Fruit fly (Drosophila melanogaster) S2 (cell line): ENCODE results near the gene vnc.

Experiments
- CG8478 ChIP-seq: fragments of >200 bp; optimal IDR thresholded peaks from 2 replicates; lab custom pipeline; 2018
- CTCF ChIP-seq, 2 experiments: fragments of >200 bp; optimal IDR thresholded peaks; 2 replicates each; lab custom pipeline; 2018

DNA sequence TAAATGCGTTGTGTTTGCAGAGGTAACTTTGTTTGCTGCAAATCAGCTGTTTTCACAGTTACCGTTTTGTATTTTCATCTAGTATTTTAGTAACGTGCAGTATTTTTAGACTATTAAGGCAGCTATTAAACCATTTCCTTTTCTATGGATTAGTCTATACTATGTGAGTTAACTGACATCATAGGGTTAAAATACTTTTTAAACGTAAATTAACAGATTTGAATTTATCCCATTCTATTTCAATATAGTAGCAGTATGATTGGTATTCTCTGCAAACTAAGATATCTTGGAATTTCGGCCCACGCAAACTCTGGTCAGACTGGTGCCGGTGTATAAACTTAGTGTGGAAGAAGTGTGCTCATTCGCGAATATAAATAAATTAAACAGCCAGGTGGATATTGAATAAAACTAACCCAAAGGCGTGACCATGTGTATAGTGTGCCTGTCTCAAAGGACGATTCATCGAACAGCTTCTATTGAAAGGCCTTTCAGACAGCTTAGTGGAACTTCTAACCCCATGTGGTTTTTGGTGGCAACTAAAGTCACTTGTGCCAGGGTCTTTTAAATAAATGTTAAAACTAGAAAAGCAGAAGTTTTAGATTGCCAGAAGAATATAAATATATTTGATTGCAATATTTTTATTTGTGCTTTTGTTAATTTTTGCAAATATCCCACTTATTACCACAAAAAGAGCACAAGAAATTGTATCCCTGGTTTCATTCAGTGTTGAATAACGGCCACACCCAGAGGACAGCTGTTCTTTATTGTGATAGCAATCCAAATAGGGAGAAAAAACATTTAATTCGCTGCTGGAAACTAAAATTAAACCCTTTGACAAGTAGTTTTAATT is at the start of gene vnc, which contains the start of the genes CG6674 and CG42455:
- TF ChIP-seq CTCF (optimal IDR thresholded peaks at IDR 0.05; lab: Kevin White, UChicago), result no peak
- no peak for TF ChIP-seq CG8478 (lab: Kevin White, UChicago)
